Worm (Caenorhabditis elegans) whole organism, L4 larva: ENCODE data around the gene chil-16.

Experiments used
- F37D6.2 ChIP-seq: sonication (generic microtip); optimal IDR thresholded peaks from 2 replicates; lab custom pipeline; 2016; ENCODE audit warnings: mild to moderate bottlenecking, missing genetic modification characterization, missing compliant biosample characterization
- T20F7.1 ChIP-seq: fragments of 200-800 bp; sonication (Bioruptor generic); optimal IDR thresholded peaks from 2 replicates; lab custom pipeline; 2018; ENCODE audit warnings: mild to moderate bottlenecking, missing genetic modification characterization, missing compliant biosample characterization
- T26A8.4 ChIP-seq: fragments of 200-800 bp; sonication (Bioruptor generic); IDR thresholded peaks from 2 replicates; pipeline ENCODE4 v1.3.6; 2022; ENCODE audit warnings: missing genetic modification characterization, missing compliant biosample characterization
- aha-1 ChIP-seq: fragments of 150-350 bp; peaks from one replicate; lab custom pipeline; 2014; ENCODE audit warnings: missing biosample characterization, missing genetic modification characterization
- attf-4 ChIP-seq: sonication (generic microtip); optimal IDR thresholded peaks from 3 replicates; lab custom pipeline; 2017; ENCODE audit warnings: missing biosample characterization, missing genetic modification characterization
- ceh-20 ChIP-seq: fragments of 200-800 bp; sonication (Bioruptor generic); IDR thresholded peaks from 2 replicates; pipeline ENCODE4 v1.3.6; 2022; ENCODE audit warnings: missing genetic modification reagents, missing genetic modification characterization, missing compliant biosample characterization
- ceh-32 ChIP-seq: sonication (generic microtip); optimal IDR thresholded peaks from 2 replicates; lab custom pipeline; 2016; ENCODE audit warnings: mild to moderate bottlenecking, missing genetic modification characterization, missing compliant biosample characterization; ENCODE audit not compliant: poor library complexity
- ceh-44 ChIP-seq: fragments of 200-800 bp; sonication (Bioruptor generic); IDR thresholded peaks from 2 replicates; pipeline ENCODE4 v1.3.6; 2022; ENCODE audit warnings: missing genetic modification reagents, missing genetic modification characterization, missing compliant biosample characterization
- ctbp-1 ChIP-seq: fragments of 200-800 bp; sonication (Bioruptor generic); IDR thresholded peaks from 2 replicates; pipeline ENCODE4 v1.3.6; 2022; ENCODE audit warnings: missing genetic modification reagents, missing genetic modification characterization, missing compliant biosample characterization
- daf-12 ChIP-seq: fragments of 150-350 bp; optimal IDR thresholded peaks from 2 replicates; lab custom pipeline; 2014; ENCODE audit warnings: missing biosample characterization, missing genetic modification reagents, missing genetic modification characterization
- dmd-6 ChIP-seq: fragments of 200-800 bp; sonication (Bioruptor generic); IDR thresholded peaks from 2 replicates; pipeline ENCODE4 v1.3.6; 2022; ENCODE audit warnings: missing genetic modification reagents, missing genetic modification characterization, missing compliant biosample characterization
- dmd-8 ChIP-seq: fragments of 200-800 bp; sonication (Bioruptor generic); IDR thresholded peaks from 2 replicates; pipeline ENCODE4 v1.3.6; 2022; ENCODE audit warnings: missing genetic modification characterization, missing compliant biosample characterization
- dpl-1 ChIP-seq: fragments of 150-350 bp; optimal IDR thresholded peaks from 2 replicates; lab custom pipeline; 2014; ENCODE audit warnings: missing biosample characterization, missing genetic modification reagents, missing genetic modification characterization
- duxl-1 ChIP-seq: sonication (generic microtip); optimal IDR thresholded peaks from 2 replicates; lab custom pipeline; 2016; ENCODE audit warnings: mild to moderate bottlenecking, missing genetic modification characterization, moderate library complexity, missing compliant biosample characterization; ENCODE audit not compliant: poor library complexity
- egl-27 ChIP-seq: sonication (generic microtip); optimal IDR thresholded peaks from 3 replicates; lab custom pipeline; 2017; ENCODE audit warnings: missing biosample characterization, missing genetic modification reagents, missing genetic modification characterization
- hlh-11 ChIP-seq: fragments of 200-800 bp; sonication (Bioruptor generic); optimal IDR thresholded peaks from 2 replicates; lab custom pipeline; 2018; ENCODE audit warnings: mild to moderate bottlenecking, missing genetic modification characterization, missing compliant biosample characterization
- hmg-1.1 ChIP-seq: fragments of 200-800 bp; sonication (Bioruptor generic); IDR thresholded peaks from 2 replicates; pipeline ENCODE4 v1.3.6; 2022; ENCODE audit warnings: missing genetic modification reagents, missing genetic modification characterization, missing compliant biosample characterization
- jun-1 ChIP-seq: fragments of 150-350 bp; optimal IDR thresholded peaks from 2 replicates; lab custom pipeline; 2014; ENCODE audit warnings: missing biosample characterization, missing genetic modification reagents, missing genetic modification characterization
- lin-15B ChIP-seq: fragments of 150-350 bp; sonication (generic microtip); optimal IDR thresholded peaks from 3 replicates; lab custom pipeline; 2014; ENCODE audit warnings: missing biosample characterization, missing genetic modification characterization
- lin-29 ChIP-seq: fragments of 200-800 bp; sonication (Bioruptor generic); IDR thresholded peaks from 2 replicates; pipeline ENCODE4 v1.3.6; 2022; ENCODE audit warnings: missing genetic modification reagents, missing genetic modification characterization, missing compliant biosample characterization
- mdl-1 ChIP-seq, 2 experiments: fragments of 150-350 bp in 1 of 2; sonication (generic microtip) in 1 of 2; optimal IDR thresholded peaks; 2 replicates each; lab custom pipeline; 2014 to 2017; ENCODE audit warnings: missing biosample characterization in 2 of 2, missing genetic modification characterization in 2 of 2
- mep-1 ChIP-seq: fragments of 150-350 bp; sonication (generic microtip); optimal IDR thresholded peaks from 3 replicates; lab custom pipeline; 2014; ENCODE audit warnings: missing biosample characterization, missing genetic modification characterization
- nhr-11 ChIP-seq: fragments of 150-350 bp; optimal IDR thresholded peaks from 2 replicates; lab custom pipeline; 2014; ENCODE audit warnings: missing biosample characterization, missing genetic modification characterization
- nhr-111 ChIP-seq: fragments of 200-800 bp; sonication (Bioruptor generic); optimal IDR thresholded peaks from 2 replicates; lab custom pipeline; 2018; ENCODE audit warnings: mild to moderate bottlenecking, missing genetic modification characterization, missing compliant biosample characterization
- nhr-237 ChIP-seq: sonication (generic microtip); optimal IDR thresholded peaks from 2 replicates; lab custom pipeline; 2017; ENCODE audit warnings: missing biosample characterization, missing genetic modification characterization
- nhr-28 ChIP-seq: fragments of 150-350 bp; optimal IDR thresholded peaks from 2 replicates; lab custom pipeline; 2014; ENCODE audit warnings: missing biosample characterization, missing genetic modification characterization
- nhr-76 ChIP-seq: fragments of 150-350 bp; optimal IDR thresholded peaks from 2 replicates; lab custom pipeline; 2014; ENCODE audit warnings: missing biosample characterization, missing genetic modification characterization
- nhr-77 ChIP-seq: fragments of 150-350 bp; optimal IDR thresholded peaks from 2 replicates; lab custom pipeline; 2014; ENCODE audit warnings: missing biosample characterization, missing genetic modification characterization
- php-3 ChIP-seq: fragments of 200-800 bp; sonication (Bioruptor generic); IDR thresholded peaks from 2 replicates; pipeline ENCODE4 v1.3.6; 2022; ENCODE audit warnings: missing genetic modification reagents, missing genetic modification characterization, missing compliant biosample characterization
- pqm-1 ChIP-seq: sonication (generic microtip); optimal IDR thresholded peaks from 2 replicates; lab custom pipeline; 2017; ENCODE audit warnings: missing biosample characterization, missing genetic modification characterization
- rbr-2 ChIP-seq: sonication (generic microtip); optimal IDR thresholded peaks from 2 replicates; lab custom pipeline; 2016; ENCODE audit warnings: missing genotype, missing genetic modification characterization, missing compliant biosample characterization
- saeg-2 ChIP-seq: fragments of 200-800 bp; sonication (Bioruptor generic); IDR thresholded peaks from 2 replicates; pipeline ENCODE4 v1.3.6; 2022; ENCODE audit warnings: missing genetic modification reagents, missing genetic modification characterization, missing compliant biosample characterization
- snpc-1.2 ChIP-seq: fragments of 200-800 bp; sonication (Bioruptor generic); IDR thresholded peaks from 2 replicates; pipeline ENCODE4 v1.3.6; 2022; ENCODE audit warnings: missing genetic modification reagents, missing genetic modification characterization, missing compliant biosample characterization
- spr-1 ChIP-seq: sonication (generic microtip); optimal IDR thresholded peaks from 2 replicates; lab custom pipeline; 2016; ENCODE audit warnings: mild to moderate bottlenecking, missing genetic modification characterization, missing compliant biosample characterization
- spr-3 ChIP-seq: fragments of 200-800 bp; sonication (Bioruptor generic); optimal IDR thresholded peaks from 2 replicates; lab custom pipeline; 2018; ENCODE audit warnings: mild to moderate bottlenecking, missing genetic modification characterization, missing compliant biosample characterization
- unc-62 ChIP-seq, 3 experiments: fragments of 150-350 bp in 1 of 3; sonication (generic microtip); optimal IDR thresholded peaks in 2 of 3; peaks in 1 of 3; 1 replicate in 1 of 3; 2 replicates in 2 of 3; lab custom pipeline; 2014 to 2017; ENCODE audit warnings: missing biosample characterization in 3 of 3, missing genetic modification characterization in 3 of 3, missing genetic modification reagents in 3 of 3, missing genotype in 1 of 3
- zag-1 ChIP-seq: fragments of 150-350 bp; optimal IDR thresholded peaks from 2 replicates; lab custom pipeline; 2014; ENCODE audit warnings: missing biosample characterization, missing genetic modification characterization
- zfp-2 ChIP-seq: sonication (generic microtip); optimal IDR thresholded peaks from 2 replicates; lab custom pipeline; 2016; ENCODE audit warnings: mild to moderate bottlenecking, missing genetic modification characterization, missing compliant biosample characterization
- zfp-3 ChIP-seq: fragments of 200-800 bp; sonication (Bioruptor generic); conservative IDR thresholded peaks from 2 replicates; pipeline ENCODE4 v1.3.6; 2022; ENCODE audit warnings: missing genetic modification reagents, missing genetic modification characterization, missing compliant biosample characterization
- ztf-11 ChIP-seq: fragments of 150-350 bp; optimal IDR thresholded peaks from 2 replicates; lab custom pipeline; 2014; ENCODE audit warnings: missing biosample characterization, missing genetic modification characterization

The chil-16 gene

ce11 chrII:9445368-9445767 is 3.6 kb upstream of the chil-16 start, which contains the start of gene R09D1.13:
R09D1.13 (minus strand) TSS chrII:9445468.
- TF ChIP-seq php-3 (GFP tag; lab: Robert Waterston, UW): no peak
- no peak for TF ChIP-seq lin-15B (tag; lab: Kevin White, UChicago)
- TF ChIP-seq mdl-1 (tag; optimal IDR thresholded peaks at IDR 0.05; lab: Kevin White, UChicago): no peak
- TF ChIP-seq nhr-77 (tag; lab: Kevin White, UChicago): no peak
- TF ChIP-seq nhr-11 (tag; lab: Kevin White, UChicago): no peak
- no peak for TF ChIP-seq T26A8.4
- no peak for TF ChIP-seq ctbp-1 (GFP tag; lab: Robert Waterston, UW)
- no peak for TF ChIP-seq F37D6.2 (tag; lab: Kevin White, UChicago)
- TF ChIP-seq duxl-1 (tag; lab: Kevin White, UChicago): no peak

ce11 chrII:9443522-9443921 is 1.8 kb upstream of the chil-16 start, which contains the start of gene chil-15:
chil-15 (minus strand) TSS chrII:9443622.
- no peak for TF ChIP-seq daf-12 (tag; lab: Kevin White, UChicago)
- TF ChIP-seq php-3 (GFP tag; lab: Robert Waterston, UW): no peak
- TF ChIP-seq rbr-2 (tag; lab: Kevin White, UChicago): no peak
- TF ChIP-seq spr-3 (GFP tag; lab: Kevin White, UChicago): no peak
- no peak for TF ChIP-seq lin-29 (GFP tag; lab: Robert Waterston, UW)
- TF ChIP-seq mep-1 (tag; lab: Kevin White, UChicago): no peak
- TF ChIP-seq mdl-1 (tag; optimal IDR thresholded peaks at IDR 0.05; lab: Kevin White, UChicago): no peak
- TF ChIP-seq ztf-11: no peak
- no peak for TF ChIP-seq zfp-2
- no peak for TF ChIP-seq zfp-3

ce11 chrII:9440060-9440459 is 1.7 kb downstream of the chil-16 start, which contains the start of gene chil-17:
chil-17 (minus strand) TSS chrII:9440160.
- TF ChIP-seq saeg-2 (GFP tag; lab: Robert Waterston, UW) (no peak), dmd-8 (no peak), ceh-44 (GFP tag; lab: Robert Waterston, UW) (no peak), zfp-2 (no peak), jun-1 (tag; lab: Kevin White, UChicago) (no peak), zag-1 (tag; lab: Kevin White, UChicago) (no peak), hmg-1.1 (no peak), ceh-20 (no peak), nhr-28 (no peak)

ce11 chrII:9438853-9439252 is 2.9 kb downstream of the chil-16 start:
- no peak for TF ChIP-seq nhr-111 (GFP tag; lab: Kevin White, UChicago)
- peak in 1 of 2 experiments; percentile 91 for TF ChIP-seq unc-62 (GFP tag; optimal IDR thresholded peaks at IDR 0.05 in 1 of 2; lab: Kevin White, UChicago)
- TF ChIP-seq unc-62 (tag; optimal IDR thresholded peaks at IDR 0.05; lab: Kevin White, UChicago): no peak
- TF ChIP-seq pqm-1 (tag; lab: Kevin White, UChicago): no peak
- TF ChIP-seq aha-1: peak; percentile 3

ce11 chrII:9438227-9438626 is 3.5 kb downstream of the chil-16 start, which contains the start of gene chil-13:
chil-13 (minus strand) TSS chrII:9438327.
- no peak for TF ChIP-seq attf-4 (tag; lab: Kevin White, UChicago)
- no peak for TF ChIP-seq hlh-11 (tag; lab: Kevin White, UChicago)
- no peak for TF ChIP-seq jun-1 (tag; lab: Kevin White, UChicago)
- TF ChIP-seq nhr-76: no peak

ce11 chrII:9436009-9436408 is 5.7 kb downstream of the chil-16 start, which contains the start of gene kin-16:
kin-16 (minus strand) TSS chrII:9436109.
- TF ChIP-seq snpc-1.2 (GFP tag; lab: Robert Waterston, UW) (no peak), T26A8.4 (no peak), dpl-1 (GFP tag; lab: Kevin White, UChicago) (no peak), zfp-2 (no peak), dmd-6 (no peak), nhr-237 (tag; lab: Kevin White, UChicago) (no peak), egl-27 (tag; lab: Kevin White, UChicago) (no peak), aha-1 (no peak), lin-15B (tag; lab: Kevin White, UChicago) (no peak), ztf-11 (no peak), spr-1 (tag; lab: Kevin White, UChicago) (no peak), ceh-44 (GFP tag; lab: Robert Waterston, UW) (no peak), ceh-32 (tag; lab: Kevin White, UChicago) (no peak), daf-12 (tag; lab: Kevin White, UChicago) (no peak), T20F7.1 (GFP tag; lab: Kevin White, UChicago) (no peak), nhr-76 (no peak)
